Fruit fly (Drosophila melanogaster) whole organism, embryonic: ENCODE data around the gene NimC1.

Experiments used
- Atf-2 ChIP-seq: fragments of 200-800 bp; sonication (Bioruptor generic); optimal IDR thresholded peaks from 2 replicates; lab custom pipeline; 2016; ENCODE audit warnings: missing biosample characterization, missing genetic modification characterization
- Blimp-1 ChIP-seq: fragments of 200-800 bp; sonication (Bioruptor generic); optimal IDR thresholded peaks from 3 replicates; lab custom pipeline; 2018; ENCODE audit warnings: missing biosample characterization, missing genetic modification characterization, mild to moderate bottlenecking, moderate library complexity, missing genetic modification reagents
- BtbVII ChIP-seq: fragments of 200-800 bp; sonication (Bioruptor generic); optimal IDR thresholded peaks from 3 replicates; lab custom pipeline; 2017; ENCODE audit warnings: missing biosample characterization, mild to moderate bottlenecking, missing genetic modification characterization
- CG10543 ChIP-seq: fragments of 200-800 bp; sonication (Bioruptor generic); optimal IDR thresholded peaks from 3 replicates; lab custom pipeline; 2017; ENCODE audit warnings: missing biosample characterization, mild to moderate bottlenecking, missing genetic modification characterization, moderate library complexity
- CG11695 ChIP-seq: fragments of 200-800 bp; sonication (Bioruptor generic); IDR thresholded peaks from 3 replicates; pipeline ENCODE4 v1.3.6; 2022; ENCODE audit warnings: missing biosample characterization, missing genetic modification characterization
- CG12155 ChIP-seq: fragments of 200-800 bp; sonication (Bioruptor generic); optimal IDR thresholded peaks from 3 replicates; lab custom pipeline; 2016; ENCODE audit warnings: missing biosample characterization, missing genetic modification characterization
- CG13624 ChIP-seq: fragments of 200-800 bp; sonication (Bioruptor generic); optimal IDR thresholded peaks from 2 replicates; lab custom pipeline; 2016; ENCODE audit warnings: missing biosample characterization, missing genetic modification characterization
- CG14860 ChIP-seq: fragments of 200-800 bp; sonication (Bioruptor generic); IDR thresholded peaks from 3 replicates; pipeline ENCODE4 v1.3.6; 2022; ENCODE audit warnings: missing biosample characterization, missing genetic modification characterization; ENCODE audit not compliant: partially characterized antibody
- CG15269 ChIP-seq: fragments of 200-800 bp; sonication (Bioruptor generic); optimal IDR thresholded peaks from 2 replicates; lab custom pipeline; 2018; ENCODE audit warnings: missing biosample characterization, mild to moderate bottlenecking, missing genetic modification characterization, moderate library complexity
- CG17568 ChIP-seq: fragments of 200-800 bp; sonication (Bioruptor generic); optimal IDR thresholded peaks from 2 replicates; lab custom pipeline; 2018; ENCODE audit warnings: missing biosample characterization, mild to moderate bottlenecking, missing genetic modification characterization, moderate library complexity
- CG17612 ChIP-seq: fragments of 200-800 bp; sonication (Bioruptor generic); IDR thresholded peaks from 2 replicates; pipeline ENCODE4 v1.3.6; 2022; ENCODE audit warnings: missing biosample characterization, missing genetic modification characterization
- CG2202 ChIP-seq: fragments of 200-800 bp; sonication (Bioruptor generic); optimal IDR thresholded peaks from 2 replicates; lab custom pipeline; 2018; ENCODE audit warnings: missing biosample characterization, mild to moderate bottlenecking, missing genetic modification characterization
- CG31388 ChIP-seq: fragments of 200-800 bp; sonication (Bioruptor generic); optimal IDR thresholded peaks from 2 replicates; lab custom pipeline; 2016; ENCODE audit warnings: missing biosample characterization, missing genetic modification characterization
- CG34376 ChIP-seq: fragments of 200-800 bp; sonication (Bioruptor generic); optimal IDR thresholded peaks from 2 replicates; lab custom pipeline; 2018; ENCODE audit warnings: missing biosample characterization, mild to moderate bottlenecking, missing genetic modification characterization
- CG42726 ChIP-seq: fragments of 200-800 bp; sonication (Bioruptor generic); IDR thresholded peaks from 2 replicates; pipeline ENCODE4 v1.3.6; 2022; ENCODE audit warnings: missing biosample characterization, missing genetic modification characterization; ENCODE audit not compliant: partially characterized antibody
- CG4424 ChIP-seq: fragments of 200-800 bp; sonication (Bioruptor generic); optimal IDR thresholded peaks from 3 replicates; lab custom pipeline; 2016; ENCODE audit warnings: missing biosample characterization, missing genetic modification characterization
- CG6272 ChIP-seq: fragments of 200-800 bp; sonication (Bioruptor generic); IDR thresholded peaks from 2 replicates; pipeline ENCODE4 v1.3.6; 2022; ENCODE audit warnings: missing biosample characterization, missing genetic modification characterization
- Chrac-16 ChIP-seq: fragments of 200-800 bp; sonication (Bioruptor generic); optimal IDR thresholded peaks from 3 replicates; lab custom pipeline; 2016; ENCODE audit warnings: missing biosample characterization, missing genetic modification characterization
- D19A ChIP-seq: fragments of 200-800 bp; optimal IDR thresholded peaks from 3 replicates; lab custom pipeline; 2019; ENCODE audit warnings: missing biosample characterization, mild to moderate bottlenecking, missing genetic modification characterization, moderate library complexity
- D19B ChIP-seq: fragments of 200-800 bp; sonication (Bioruptor generic); optimal IDR thresholded peaks from 2 replicates; lab custom pipeline; 2017; ENCODE audit warnings: missing biosample characterization, mild to moderate bottlenecking, missing genetic modification characterization
- Deaf1 ChIP-seq: fragments of 200-800 bp; optimal IDR thresholded peaks from 3 replicates; lab custom pipeline; 2019; ENCODE audit warnings: missing biosample characterization, mild to moderate bottlenecking, missing genetic modification characterization, moderate library complexity
- Doc3 ChIP-seq: fragments of 200-800 bp; sonication (Bioruptor generic); IDR thresholded peaks from 3 replicates; pipeline ENCODE4 v1.3.6; 2022; ENCODE audit warnings: missing biosample characterization, missing genetic modification characterization; ENCODE audit not compliant: partially characterized antibody
- Drgx ChIP-seq: fragments of 200-800 bp; sonication (Bioruptor generic); IDR thresholded peaks from 2 replicates; pipeline ENCODE4 v1.3.6; 2022; ENCODE audit warnings: missing biosample characterization, missing genetic modification characterization
- GATAe ChIP-seq: fragments of 200-800 bp; sonication (Bioruptor generic); conservative IDR thresholded peaks from 2 replicates; pipeline ENCODE4 v1.3.6; 2022; ENCODE audit warnings: missing biosample characterization, missing genetic modification characterization
- HLH54F ChIP-seq: fragments of 200-800 bp; sonication (Bioruptor generic); optimal IDR thresholded peaks from 3 replicates; lab custom pipeline; 2016; ENCODE audit warnings: missing biosample characterization, missing genetic modification characterization
- Lhr ChIP-seq: fragments of 200-800 bp; sonication (Bioruptor generic); optimal IDR thresholded peaks from 3 replicates; lab custom pipeline; 2017; ENCODE audit warnings: mild to moderate bottlenecking, missing biosample characterization, missing genetic modification reagents, missing genetic modification characterization
- NC2α ChIP-seq: fragments of 200-800 bp; sonication (Bioruptor generic); optimal IDR thresholded peaks from 2 replicates; lab custom pipeline; 2016; ENCODE audit warnings: missing biosample characterization, missing genetic modification characterization
- NfI ChIP-seq: fragments of 200-800 bp; sonication (Bioruptor generic); optimal IDR thresholded peaks from 3 replicates; lab custom pipeline; 2018; ENCODE audit warnings: missing biosample characterization, mild to moderate bottlenecking, missing genetic modification characterization, moderate library complexity
- PHDP ChIP-seq: fragments of 200-800 bp; sonication (Bioruptor generic); optimal IDR thresholded peaks from 3 replicates; lab custom pipeline; 2018; ENCODE audit warnings: missing biosample characterization, mild to moderate bottlenecking, missing genetic modification characterization, moderate library complexity
- Pdp1 ChIP-seq, 2 experiments: fragments of 200-800 bp; sonication (Bioruptor generic); optimal IDR thresholded peaks; 3 replicates each; lab custom pipeline; 2016; ENCODE audit warnings: missing biosample characterization in 2 of 2, missing genetic modification characterization in 2 of 2, mild to moderate bottlenecking in 1 of 2, moderate library complexity in 1 of 2
- Sin3A ChIP-seq: fragments of >200 bp; optimal IDR thresholded peaks from 2 replicates; lab custom pipeline; 2018
- Stat92E ChIP-seq, 3 experiments: fragments of >200 bp in 2 of 3; fragments of 200-800 bp in 1 of 3; sonication (Bioruptor generic) in 1 of 3; optimal IDR thresholded peaks; 2 replicates each; lab custom pipeline; 2017 to 2019; ENCODE audit warnings: missing biosample characterization in 3 of 3, missing genetic modification characterization in 3 of 3, mild to moderate bottlenecking in 1 of 3, moderate library complexity in 1 of 3
- Usf ChIP-seq: fragments of 200-800 bp; sonication (Bioruptor generic); optimal IDR thresholded peaks from 2 replicates; lab custom pipeline; 2017; ENCODE audit warnings: missing genotype, missing biosample characterization, missing genetic modification characterization
- aop ChIP-seq: fragments of 200-800 bp; sonication (Bioruptor generic); IDR thresholded peaks from 2 replicates; pipeline ENCODE4 v1.3.6; 2022; ENCODE audit warnings: missing biosample characterization, missing genetic modification characterization
- bowl ChIP-seq: fragments of 200-800 bp; sonication (Bioruptor generic); IDR thresholded peaks from 2 replicates; pipeline ENCODE4 v1.3.6; 2022; ENCODE audit warnings: missing biosample characterization, missing genetic modification characterization
- corto ChIP-seq: fragments of 200-800 bp; sonication (Bioruptor generic); optimal IDR thresholded peaks from 2 replicates; lab custom pipeline; 2016; ENCODE audit warnings: missing biosample characterization, mild to moderate bottlenecking, missing genetic modification characterization, moderate library complexity
- danr ChIP-seq: fragments of 200-800 bp; sonication (Bioruptor generic); IDR thresholded peaks from 2 replicates; pipeline ENCODE4 v1.3.6; 2022; ENCODE audit warnings: missing biosample characterization, missing genetic modification characterization
- fd102C ChIP-seq: fragments of 200-800 bp; sonication (Bioruptor generic); optimal IDR thresholded peaks from 2 replicates; lab custom pipeline; 2018; ENCODE audit warnings: missing biosample characterization, mild to moderate bottlenecking, missing genetic modification characterization, moderate library complexity
- mam ChIP-seq: fragments of 200-800 bp; sonication (Bioruptor generic); optimal IDR thresholded peaks from 3 replicates; lab custom pipeline; 2016; ENCODE audit warnings: missing biosample characterization, missing genetic modification characterization
- mirr ChIP-seq: fragments of 200-800 bp; sonication (Bioruptor generic); optimal IDR thresholded peaks from 3 replicates; lab custom pipeline; 2018; ENCODE audit warnings: missing biosample characterization, mild to moderate bottlenecking, missing genetic modification characterization
- nerfin-1 ChIP-seq: fragments of 200-800 bp; sonication (Bioruptor generic); optimal IDR thresholded peaks from 3 replicates; lab custom pipeline; 2019; ENCODE audit warnings: missing biosample characterization, mild to moderate bottlenecking, missing genetic modification characterization, moderate library complexity
- row ChIP-seq: fragments of 200-800 bp; sonication (Bioruptor generic); IDR thresholded peaks from 3 replicates; pipeline ENCODE4 v1.3.6; 2022; ENCODE audit warnings: missing biosample characterization, missing genetic modification characterization
- sens-2 ChIP-seq: fragments of 200-800 bp; sonication (Bioruptor generic); IDR thresholded peaks from 2 replicates; pipeline ENCODE4 v1.3.6; 2022; ENCODE audit warnings: missing biosample characterization, missing genetic modification characterization
- slbo ChIP-seq: fragments of 200-800 bp; sonication (Bioruptor generic); IDR thresholded peaks from 2 replicates; pipeline ENCODE4 v1.3.6; 2022; ENCODE audit warnings: missing biosample characterization, missing genetic modification characterization
- so ChIP-seq: fragments of 200-800 bp; sonication (Bioruptor generic); IDR thresholded peaks from 3 replicates; pipeline ENCODE4 v1.3.6; 2022; ENCODE audit warnings: missing biosample characterization, missing genetic modification characterization
- ssp ChIP-seq: fragments of 200-800 bp; sonication (Bioruptor generic); IDR thresholded peaks from 2 replicates; pipeline ENCODE4 v1.3.6; 2022; ENCODE audit warnings: missing biosample characterization, missing genetic modification characterization
- sug ChIP-seq: fragments of 200-800 bp; optimal IDR thresholded peaks from 2 replicates; lab custom pipeline; 2019; ENCODE audit warnings: missing biosample characterization, mild to moderate bottlenecking, missing genetic modification characterization, moderate library complexity
- vfl ChIP-seq: fragments of 200-800 bp; sonication (Bioruptor generic); optimal IDR thresholded peaks from 2 replicates; lab custom pipeline; 2016; ENCODE audit warnings: missing biosample characterization, missing genetic modification characterization
- zen2 ChIP-seq: fragments of 200-800 bp; sonication (Bioruptor generic); IDR thresholded peaks from 3 replicates; pipeline ENCODE4 v1.3.6; 2022; ENCODE audit warnings: missing biosample characterization, missing genetic modification characterization; ENCODE audit not compliant: partially characterized antibody
- zfh1 ChIP-seq: fragments of 200-800 bp; sonication (Bioruptor generic); IDR thresholded peaks from 3 replicates; pipeline ENCODE4 v1.3.6; 2022; ENCODE audit warnings: missing biosample characterization, missing genetic modification characterization

Gene NimC1

DNA sequence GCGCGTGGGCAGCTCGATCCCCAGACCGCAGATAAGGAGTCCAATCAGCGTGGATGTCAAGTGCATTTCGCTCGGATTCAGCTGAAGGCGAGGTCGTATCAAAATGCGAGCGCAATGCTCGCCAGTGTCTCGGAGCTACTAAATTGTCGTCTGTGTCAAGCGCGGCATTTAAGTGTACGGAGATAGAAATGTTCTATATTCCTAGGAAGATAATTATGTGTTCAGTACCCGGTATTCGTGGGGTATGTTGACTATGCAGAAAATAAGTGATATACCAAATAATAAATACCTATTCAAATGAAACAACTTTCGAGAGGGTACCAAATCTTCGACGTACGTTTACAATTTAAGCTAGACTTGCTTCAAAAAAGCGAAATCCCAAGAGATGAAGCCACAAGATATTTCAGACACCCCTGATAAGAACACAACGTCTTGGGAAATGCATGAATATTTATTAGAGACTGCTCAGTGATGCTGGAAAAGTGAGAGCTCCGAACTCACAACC is 8.7 kb downstream of the NimC1 start, which contains the start of gene NimB3:
NimB3 (minus strand) TSS at position 140 of the 505 bp plus-strand sequence.
- TF ChIP-seq Blimp-1 (peak; percentile 15), CG17568 (GFP tag; lab: Kevin White, UChicago) (no peak), Atf-2 (GFP tag; lab: Kevin White, UChicago) (no peak), CG11695 (no peak), CG17612 (no peak), ssp (GFP tag; lab: Robert Waterston, UW) (no peak), Drgx (0 out of 2 replicates have a peak, but pooled peaks have one; percentile 14), Doc3 (no peak), mirr (no peak), CG14860 (no peak), so (GFP tag; lab: Robert Waterston, UW) (no peak), HLH54F (GFP tag; lab: Kevin White, UChicago) (no peak), CG4424 (GFP tag; lab: Kevin White, UChicago) (no peak), Stat92E (GFP tag; optimal IDR thresholded peaks at IDR 0.05; lab: Kevin White, UChicago) (no peak), CG31388 (GFP tag; lab: Kevin White, UChicago) (no peak), Chrac-16 (GFP tag; lab: Kevin White, UChicago) (no peak), D19A (tag; lab: Kevin White, UChicago) (peak; percentile 24), D19B (GFP tag; lab: Kevin White, UChicago) (peak; percentile 51), aop (GFP tag; lab: Robert Waterston, UW) (no peak)

DNA sequence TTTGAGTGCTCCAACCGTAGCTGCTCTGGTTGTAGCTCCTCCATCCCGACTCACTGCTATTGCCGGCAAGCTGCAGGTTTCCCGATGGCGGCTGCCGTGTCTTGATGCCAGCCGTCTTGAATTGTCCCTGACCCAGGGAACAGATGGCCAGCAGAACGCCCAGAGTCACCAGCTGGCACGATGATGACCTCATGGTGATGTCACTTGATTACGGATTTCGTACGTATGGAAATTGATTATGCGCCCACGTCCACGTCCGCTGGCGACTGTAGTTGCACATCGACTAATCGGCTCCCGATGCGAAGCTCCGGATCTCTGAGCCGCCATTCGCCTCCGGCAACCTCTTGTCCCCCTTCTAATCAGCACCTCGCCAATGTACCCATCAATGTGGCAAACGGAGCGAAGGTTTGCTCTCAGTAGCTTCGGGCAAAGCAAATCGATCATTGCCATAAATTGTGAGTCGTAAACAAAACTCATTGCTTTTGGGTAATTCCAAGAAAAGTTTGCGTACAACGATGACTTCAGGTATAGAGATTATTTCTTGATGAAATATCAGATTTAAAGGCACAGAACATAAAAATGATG is 9.7 kb downstream of the NimC1 start, which contains the start of gene NimB2:
NimB2 (minus strand) TSS at position 287 of the 585 bp plus-strand sequence.
- TF ChIP-seq CG6272 (GFP tag; lab: Robert Waterston, UW), result no peak
- TF ChIP-seq CG13624 (GFP tag; lab: Kevin White, UChicago), result no peak
- TF ChIP-seq danr, result no peak
- no peak for TF ChIP-seq sens-2 (GFP tag; lab: Robert Waterston, UW)
- no peak for TF ChIP-seq GATAe (GFP tag; lab: Robert Waterston, UW)
- TF ChIP-seq PHDP, result no peak
- no peak for TF ChIP-seq NC2α (GFP tag; lab: Kevin White, UChicago)
- TF ChIP-seq bowl (GFP tag; lab: Robert Waterston, UW), result no peak
- TF ChIP-seq CG42726 (GFP tag; lab: Robert Waterston, UW), result no peak
- TF ChIP-seq Sin3A (lab: Kevin White, UChicago), result no peak
- no peak for TF ChIP-seq CG4424 (GFP tag; lab: Kevin White, UChicago)
- TF ChIP-seq slbo, result no peak
- no peak for TF ChIP-seq vfl (GFP tag; lab: Kevin White, UChicago)
- no peak for TF ChIP-seq D19A (tag; lab: Kevin White, UChicago)
- TF ChIP-seq CG10543 (GFP tag; lab: Kevin White, UChicago), result peak; percentile 21
- no peak for TF ChIP-seq NfI (GFP tag; lab: Kevin White, UChicago)
- TF ChIP-seq CG2202, result no peak
- TF ChIP-seq Pdp1 (GFP tag; optimal IDR thresholded peaks at IDR 0.05; lab: Kevin White, UChicago), result peak in 1 of 2 experiments; percentile 14
- no peak for TF ChIP-seq Deaf1 (tag; lab: Kevin White, UChicago)
- TF ChIP-seq BtbVII, result no peak
- no peak for TF ChIP-seq corto (GFP tag; lab: Kevin White, UChicago)
- no peak for TF ChIP-seq mam (GFP tag; lab: Kevin White, UChicago)
- no peak for TF ChIP-seq CG12155
- no peak for TF ChIP-seq row
- no peak for TF ChIP-seq CG15269 (tag; lab: Kevin White, UChicago)
- no peak for TF ChIP-seq nerfin-1
- no peak for TF ChIP-seq Lhr (GFP tag; lab: Kevin White, UChicago)
- TF ChIP-seq Usf (GFP tag; lab: Kevin White, UChicago), result no peak
- no peak for TF ChIP-seq zen2 (GFP tag; lab: Robert Waterston, UW)
- TF ChIP-seq fd102C, result no peak
- TF ChIP-seq sug (tag; lab: Kevin White, UChicago), result peak; percentile 19
- peak; percentile 81 for TF ChIP-seq CG34376 (GFP tag; lab: Kevin White, UChicago)
- TF ChIP-seq zfh1 (GFP tag; lab: Robert Waterston, UW), result no peak
